Worm (Caenorhabditis elegans) whole organism, early embryonic: Measurements from ENCODE around the gene cgh-1.

Experiments
- ama-1 ChIP-seq: fragments of 150-350 bp; optimal IDR thresholded peaks from 2 replicates; lab custom pipeline; 2014
- ceh-36 ChIP-seq: sonication (generic microtip); optimal IDR thresholded peaks from 2 replicates; lab custom pipeline; 2016; ENCODE audit warnings: missing genetic modification characterization, inconsistent platforms, missing compliant biosample characterization
- ets-7 ChIP-seq: sonication (generic microtip); optimal IDR thresholded peaks from 2 replicates; lab custom pipeline; 2016; ENCODE audit warnings: missing genotype, missing genetic modification characterization, missing compliant biosample characterization
- flt-1 ChIP-seq: fragments of 200-800 bp; sonication (Bioruptor generic); IDR thresholded peaks from 2 replicates; pipeline ENCODE4 v1.3.6; 2022; ENCODE audit warnings: missing genetic modification characterization, missing compliant biosample characterization
- hmbx-1 ChIP-seq: sonication (generic microtip); optimal IDR thresholded peaks from 2 replicates; lab custom pipeline; 2016; ENCODE audit warnings: mild to moderate bottlenecking, missing genetic modification characterization, missing compliant biosample characterization
- hmg-4 ChIP-seq: fragments of 200-800 bp; sonication (Bioruptor generic); optimal IDR thresholded peaks from 2 replicates; lab custom pipeline; 2018; ENCODE audit warnings: mild to moderate bottlenecking, missing genetic modification characterization, missing compliant biosample characterization
- tbx-37 ChIP-seq: fragments of 200-800 bp; sonication (Bioruptor generic); conservative IDR thresholded peaks from 2 replicates; pipeline ENCODE4 v1.3.6; 2022; ENCODE audit warnings: missing genetic modification reagents, missing genetic modification characterization, missing compliant biosample characterization

DNA sequence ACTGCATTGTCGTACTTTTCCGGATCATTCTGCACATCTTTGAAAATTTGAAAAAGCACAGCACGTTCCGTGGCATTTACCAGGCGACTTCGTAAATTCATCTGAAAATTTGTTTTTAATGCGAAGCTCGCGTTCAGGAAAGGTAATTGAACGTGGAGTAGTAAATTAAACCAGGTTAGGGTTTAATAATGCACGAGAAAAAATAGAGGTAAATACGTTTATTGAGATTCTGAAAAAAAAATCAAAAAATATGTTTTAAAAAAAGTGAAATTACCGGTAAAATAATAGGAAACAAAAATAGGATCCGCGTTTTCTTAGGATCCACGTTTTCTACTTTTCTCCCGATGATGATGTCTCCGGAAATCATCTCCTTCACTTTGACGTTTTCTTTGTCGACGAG lies 20.8 kb upstream of the cgh-1 start, which contains the start of gene clk-2:
- TF ChIP-seq ama-1 (lab: Kevin White, UChicago) (no peak), flt-1 (GFP tag; lab: Robert Waterston, UW) (no peak), tbx-37 (no peak), hmg-4 (no peak), hmbx-1 (tag; lab: Kevin White, UChicago) (no peak), ceh-36 (tag; lab: Kevin White, UChicago) (no peak), ets-7 (no peak)
